Fruit fly (Drosophila melanogaster) whole organism, embryonic: ENCODE measurements around the gene CG5355.

ENCODE experiments used
- Bdp1 ChIP-seq: fragments of 200-800 bp; sonication (Bioruptor generic); optimal IDR thresholded peaks from 3 replicates; lab custom pipeline; 2016; ENCODE audit warnings: missing biosample characterization, missing genetic modification characterization
- CG10979 ChIP-seq: fragments of 200-800 bp; sonication (Bioruptor generic); optimal IDR thresholded peaks from 2 replicates; lab custom pipeline; 2018; ENCODE audit warnings: missing biosample characterization, mild to moderate bottlenecking, missing genetic modification characterization, moderate library complexity
- CG11695 ChIP-seq: fragments of 200-800 bp; sonication (Bioruptor generic); IDR thresholded peaks from 3 replicates; pipeline ENCODE4 v1.3.6; 2022; ENCODE audit warnings: missing biosample characterization, missing genetic modification characterization
- CG14014 ChIP-seq: fragments of 200-800 bp; sonication (Bioruptor generic); IDR thresholded peaks from 2 replicates; pipeline ENCODE4 v1.3.6; 2022; ENCODE audit warnings: missing biosample characterization, missing genetic modification characterization
- CG14965 ChIP-seq: fragments of 200-800 bp; sonication (Bioruptor generic); optimal IDR thresholded peaks from 2 replicates; lab custom pipeline; 2016; ENCODE audit warnings: missing biosample characterization, missing genetic modification characterization, borderline replicate concordance
- CG15479 ChIP-seq: fragments of 200-800 bp; sonication (Bioruptor generic); optimal IDR thresholded peaks from 3 replicates; lab custom pipeline; 2019; ENCODE audit warnings: missing biosample characterization, mild to moderate bottlenecking, missing genetic modification characterization, moderate library complexity
- CG15601 ChIP-seq: fragments of 200-800 bp; sonication (Bioruptor generic); optimal IDR thresholded peaks from 3 replicates; lab custom pipeline; 2019; ENCODE audit warnings: missing biosample characterization, mild to moderate bottlenecking, missing genetic modification characterization, moderate library complexity
- CG17359 ChIP-seq: fragments of 200-800 bp; sonication (Bioruptor generic); optimal IDR thresholded peaks from 3 replicates; lab custom pipeline; 2018; ENCODE audit warnings: missing biosample characterization, mild to moderate bottlenecking, missing genetic modification characterization, moderate library complexity
- CG17361 ChIP-seq: fragments of 200-800 bp; sonication (Bioruptor generic); IDR thresholded peaks from 3 replicates; pipeline ENCODE4 v1.3.6; 2022; ENCODE audit warnings: missing biosample characterization, missing genetic modification characterization
- CG17385 ChIP-seq: fragments of 200-800 bp; sonication (Bioruptor generic); optimal IDR thresholded peaks from 3 replicates; lab custom pipeline; 2018; ENCODE audit warnings: missing biosample characterization, mild to moderate bottlenecking, missing genetic modification characterization
- CG17829 ChIP-seq: fragments of 200-800 bp; optimal IDR thresholded peaks from 2 replicates; lab custom pipeline; 2019; ENCODE audit warnings: missing biosample characterization, mild to moderate bottlenecking, missing genetic modification characterization, moderate library complexity
- CG18476 ChIP-seq: fragments of 200-800 bp; sonication (Bioruptor generic); optimal IDR thresholded peaks from 2 replicates; lab custom pipeline; 2016; ENCODE audit warnings: missing biosample characterization, mild to moderate bottlenecking, missing genetic modification characterization
- CG2199 ChIP-seq: fragments of 200-800 bp; sonication (Bioruptor generic); IDR thresholded peaks from 3 replicates; pipeline ENCODE4 v1.3.6; 2022; ENCODE audit warnings: missing biosample characterization, missing genetic modification characterization
- CG31441 ChIP-seq: fragments of 200-800 bp; sonication (Bioruptor generic); IDR thresholded peaks from 2 replicates; pipeline ENCODE4 v1.3.6; 2022; ENCODE audit warnings: missing biosample characterization, missing genetic modification characterization
- CG34376 ChIP-seq: fragments of 200-800 bp; sonication (Bioruptor generic); optimal IDR thresholded peaks from 2 replicates; lab custom pipeline; 2018; ENCODE audit warnings: missing biosample characterization, mild to moderate bottlenecking, missing genetic modification characterization
- CG4404 ChIP-seq: fragments of 200-800 bp; sonication (Bioruptor generic); IDR thresholded peaks from 2 replicates; pipeline ENCODE4 v1.3.6; 2022; ENCODE audit warnings: missing biosample characterization, missing genetic modification characterization
- CG5245 ChIP-seq: fragments of 200-800 bp; sonication (Bioruptor generic); optimal IDR thresholded peaks from 3 replicates; lab custom pipeline; 2016; ENCODE audit warnings: missing biosample characterization, missing genetic modification characterization
- CG6272 ChIP-seq: fragments of 200-800 bp; sonication (Bioruptor generic); IDR thresholded peaks from 2 replicates; pipeline ENCODE4 v1.3.6; 2022; ENCODE audit warnings: missing biosample characterization, missing genetic modification characterization
- CG6654 ChIP-seq: fragments of 200-800 bp; sonication (Bioruptor generic); optimal IDR thresholded peaks from 2 replicates; lab custom pipeline; 2017; ENCODE audit warnings: missing biosample characterization, mild to moderate bottlenecking, missing genetic modification characterization
- CG6765 ChIP-seq: fragments of 200-800 bp; sonication (Bioruptor generic); optimal IDR thresholded peaks from 3 replicates; lab custom pipeline; 2017; ENCODE audit warnings: missing biosample characterization, mild to moderate bottlenecking, missing genetic modification characterization
- CG7372 ChIP-seq: fragments of 200-800 bp; sonication (Bioruptor generic); IDR thresholded peaks from 2 replicates; pipeline ENCODE4 v1.3.6; 2022; ENCODE audit warnings: missing biosample characterization, missing genetic modification characterization
- CG9215 ChIP-seq: fragments of 200-800 bp; sonication (Bioruptor generic); IDR thresholded peaks from 2 replicates; pipeline ENCODE4 v1.3.6; 2022; ENCODE audit warnings: missing biosample characterization, missing genetic modification characterization
- CTCF ChIP-seq: fragments of 200-800 bp; sonication (Bioruptor generic); optimal IDR thresholded peaks from 2 replicates; lab custom pipeline; 2017; ENCODE audit warnings: missing biosample characterization, mild to moderate bottlenecking, missing genetic modification characterization, moderate library complexity
- Dip2 ChIP-seq: fragments of 200-800 bp; sonication (Bioruptor generic); IDR thresholded peaks from 2 replicates; pipeline ENCODE4 v1.3.6; 2022; ENCODE audit warnings: missing biosample characterization, missing genetic modification characterization
- Jarid2 ChIP-seq: fragments of 200-800 bp; sonication (Bioruptor generic); optimal IDR thresholded peaks from 3 replicates; lab custom pipeline; 2017; ENCODE audit warnings: mild to moderate bottlenecking, missing biosample characterization, missing genetic modification reagents, missing genetic modification characterization
- Kr ChIP-seq: fragments of 200-800 bp; sonication (Bioruptor generic); optimal IDR thresholded peaks from 2 replicates; lab custom pipeline; 2017; ENCODE audit warnings: missing biosample characterization, mild to moderate bottlenecking, missing genetic modification characterization
- NfI ChIP-seq: fragments of 200-800 bp; sonication (Bioruptor generic); optimal IDR thresholded peaks from 3 replicates; lab custom pipeline; 2018; ENCODE audit warnings: missing biosample characterization, mild to moderate bottlenecking, missing genetic modification characterization, moderate library complexity
- Oli ChIP-seq: fragments of 200-800 bp; sonication (Bioruptor generic); optimal IDR thresholded peaks from 2 replicates; lab custom pipeline; 2018; ENCODE audit warnings: missing biosample characterization, mild to moderate bottlenecking, missing genetic modification characterization, moderate library complexity
- Stat92E ChIP-seq, 3 experiments: fragments of >200 bp in 2 of 3; fragments of 200-800 bp in 1 of 3; sonication (Bioruptor generic) in 1 of 3; optimal IDR thresholded peaks; 2 replicates each; lab custom pipeline; 2017 to 2019; ENCODE audit warnings: missing biosample characterization in 3 of 3, missing genetic modification characterization in 3 of 3, mild to moderate bottlenecking in 1 of 3, moderate library complexity in 1 of 3
- Tbp ChIP-seq: fragments of >200 bp; optimal IDR thresholded peaks from 2 replicates; lab custom pipeline; 2018; ENCODE audit warnings: missing biosample characterization, missing genetic modification characterization
- Vsx1 ChIP-seq: fragments of 200-800 bp; sonication (Bioruptor generic); optimal IDR thresholded peaks from 2 replicates; lab custom pipeline; 2017; ENCODE audit warnings: missing biosample characterization, mild to moderate bottlenecking, missing genetic modification characterization, missing genetic modification reagents
- bsh ChIP-seq, 2 experiments: fragments of 200-800 bp; sonication (Bioruptor generic); optimal IDR thresholded peaks; 2 replicates each; lab custom pipeline; 2017 to 2018; ENCODE audit warnings: mild to moderate bottlenecking in 2 of 2, missing biosample characterization in 2 of 2, missing genetic modification characterization in 2 of 2, moderate library complexity in 1 of 2
- cad ChIP-seq: fragments of >200 bp; optimal IDR thresholded peaks from 2 replicates; lab custom pipeline; 2017; ENCODE audit warnings: missing biosample characterization, missing genetic modification characterization
- cg ChIP-seq: fragments of 200-800 bp; sonication (Bioruptor generic); optimal IDR thresholded peaks from 3 replicates; lab custom pipeline; 2019; ENCODE audit warnings: missing biosample characterization, mild to moderate bottlenecking, missing genetic modification characterization, moderate library complexity
- danr ChIP-seq: fragments of 200-800 bp; sonication (Bioruptor generic); IDR thresholded peaks from 2 replicates; pipeline ENCODE4 v1.3.6; 2022; ENCODE audit warnings: missing biosample characterization, missing genetic modification characterization
- dmrt99B ChIP-seq: fragments of 200-800 bp; sonication (Bioruptor generic); optimal IDR thresholded peaks from 2 replicates; lab custom pipeline; 2018; ENCODE audit warnings: missing biosample characterization, mild to moderate bottlenecking, missing genetic modification characterization, moderate library complexity
- exex ChIP-seq: fragments of 200-800 bp; sonication (Bioruptor generic); optimal IDR thresholded peaks from 4 replicates; lab custom pipeline; 2018; ENCODE audit warnings: missing biosample characterization, mild to moderate bottlenecking, missing genetic modification characterization, moderate library complexity
- gcm2 ChIP-seq: fragments of 200-800 bp; sonication (Bioruptor generic); optimal IDR thresholded peaks from 2 replicates; lab custom pipeline; 2016; ENCODE audit warnings: missing biosample characterization, missing genetic modification characterization
- kah ChIP-seq: fragments of 200-800 bp; sonication (Bioruptor generic); optimal IDR thresholded peaks from 2 replicates; lab custom pipeline; 2018; ENCODE audit warnings: missing biosample characterization, mild to moderate bottlenecking, missing genetic modification characterization
- lmd ChIP-seq: fragments of 200-800 bp; sonication (Bioruptor generic); IDR thresholded peaks from 2 replicates; pipeline ENCODE4 v1.3.6; 2022; ENCODE audit warnings: missing biosample characterization, missing genetic modification characterization
- onecut ChIP-seq: fragments of 200-800 bp; sonication (Bioruptor generic); IDR thresholded peaks from 2 replicates; pipeline ENCODE4 v1.3.6; 2022; ENCODE audit warnings: missing biosample characterization, missing genetic modification characterization
- org-1 ChIP-seq: fragments of 200-800 bp; sonication (Bioruptor generic); optimal IDR thresholded peaks from 2 replicates; lab custom pipeline; 2017; ENCODE audit warnings: missing biosample characterization, missing genetic modification characterization
- stwl ChIP-seq: fragments of 200-800 bp; sonication (Bioruptor generic); optimal IDR thresholded peaks from 3 replicates; lab custom pipeline; 2018; ENCODE audit warnings: missing biosample characterization, mild to moderate bottlenecking, missing genetic modification characterization, moderate library complexity
- sug ChIP-seq: fragments of 200-800 bp; optimal IDR thresholded peaks from 2 replicates; lab custom pipeline; 2019; ENCODE audit warnings: missing biosample characterization, mild to moderate bottlenecking, missing genetic modification characterization, moderate library complexity
- z ChIP-seq: fragments of 200-800 bp; sonication (Bioruptor generic); IDR thresholded peaks from 3 replicates; pipeline ENCODE4 v1.3.6; 2022; ENCODE audit warnings: missing biosample characterization, missing genetic modification characterization

Gene CG5355

dm6 chr2L:10458979-10459378 is 45.7 kb upstream of the CG5355 start:
- TF ChIP-seq CG14965 (GFP tag; lab: Kevin White, UChicago) (peak; percentile 88), CG6272 (GFP tag; lab: Robert Waterston, UW) (no peak), CTCF (peak; percentile 80), CG31441 (GFP tag; lab: Robert Waterston, UW) (no peak), Jarid2 (no peak), CG17359 (no peak), lmd (GFP tag; lab: Robert Waterston, UW) (no peak), CG7372 (no peak), CG10979 (tag; lab: Kevin White, UChicago) (peak; percentile 56)

dm6 chr2L:10457191-10457899 is 44.1 kb upstream of the CG5355 start, which contains the start of the genes LManI and LManII:
Gene LManI, minus strand, starts transcription at chr2L:10457241.
Gene LManII, plus strand, starts transcription at chr2L:10457658.
- TF ChIP-seq Kr (no peak), cad (GFP tag; lab: Kevin White, UChicago) (peak; percentile 16), CG5245 (GFP tag; lab: Kevin White, UChicago) (no peak), Jarid2 (peak; percentile 74), CG15479 (peak; percentile 47), cg (GFP tag; lab: Kevin White, UChicago) (peak; percentile 55), exex (tag; lab: Kevin White, UChicago) (peak; percentile 68), z (GFP tag; lab: Robert Waterston, UW) (0 out of 3 replicates have a peak, but pooled peaks have one; percentile 54), CG6654 (GFP tag; lab: Kevin White, UChicago) (no peak), CG17829 (tag; lab: Kevin White, UChicago) (peak; percentile 80), Stat92E (GFP tag; optimal IDR thresholded peaks at IDR 0.05; lab: Kevin White, UChicago) (peak in 1 of 3 experiments; percentile 19), CG34376 (GFP tag; lab: Kevin White, UChicago) (peak; percentile 9)

DNA sequence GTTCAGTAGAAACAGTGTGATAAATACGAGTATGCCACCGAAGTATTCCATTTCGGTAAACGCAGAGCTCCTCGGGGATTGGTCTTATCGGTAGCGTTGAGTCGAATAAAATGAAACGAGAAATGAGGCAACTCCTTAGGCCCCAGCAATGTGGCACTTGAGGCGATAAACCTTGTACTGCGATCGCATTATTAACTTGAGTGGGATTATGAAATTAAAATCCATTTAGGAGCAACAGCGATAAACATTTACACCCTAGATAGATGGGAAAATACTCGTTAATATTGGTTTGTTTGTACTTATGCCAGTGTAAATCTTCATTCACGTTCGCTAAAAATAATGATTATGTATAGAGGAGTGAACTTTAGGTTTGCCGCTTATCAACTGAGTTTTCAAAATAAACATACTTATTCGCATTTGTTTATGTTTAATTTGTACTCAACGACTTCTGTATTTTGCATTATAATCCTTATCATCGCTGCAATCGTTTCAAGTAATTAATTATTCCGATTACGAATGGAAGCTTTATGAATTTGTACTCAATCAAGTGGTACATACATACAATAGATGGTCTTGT is 42.8 kb upstream of the CG5355 start:
- TF ChIP-seq gcm2 (GFP tag; lab: Kevin White, UChicago) (no peak), CG15601 (tag; lab: Kevin White, UChicago) (no peak), bsh (GFP tag; optimal IDR thresholded peaks at IDR 0.05; lab: Kevin White, UChicago) (no peak), CG6765 (GFP tag; lab: Kevin White, UChicago) (no peak), CG2199 (GFP tag; lab: Robert Waterston, UW) (0 out of 3 replicates have a peak, but pooled peaks have one; percentile 56), org-1 (GFP tag; lab: Kevin White, UChicago) (no peak), Vsx1 (GFP tag; lab: Kevin White, UChicago) (no peak), exex (tag; lab: Kevin White, UChicago) (peak; percentile 80), CG17361 (no peak), Bdp1 (GFP tag; lab: Kevin White, UChicago) (no peak), danr (no peak), onecut (no peak), NfI (GFP tag; lab: Kevin White, UChicago) (no peak), kah (GFP tag; lab: Kevin White, UChicago) (no peak), stwl (tag; lab: Kevin White, UChicago) (no peak), CG9215 (GFP tag; lab: Robert Waterston, UW) (no peak), CG4404 (GFP tag; lab: Robert Waterston, UW) (no peak), dmrt99B (tag; lab: Kevin White, UChicago) (no peak), CG11695 (no peak), CG18476 (GFP tag; lab: Kevin White, UChicago) (no peak), Dip2 (GFP tag; lab: Robert Waterston, UW) (no peak), Oli (tag; lab: Kevin White, UChicago) (no peak), CG17385 (no peak), CG14014 (GFP tag; lab: Robert Waterston, UW) (no peak), Tbp (GFP tag; lab: Kevin White, UChicago) (no peak), sug (tag; lab: Kevin White, UChicago) (peak; percentile 75)
